Worm (Caenorhabditis elegans) whole organism, L1 larva: ENCODE results near the gene R02E4.3.

Experiments used
- jun-1 ChIP-seq: fragments of 150-350 bp; optimal IDR thresholded peaks from 2 replicates; lab custom pipeline; 2014; ENCODE audit warnings: missing biosample characterization, missing genetic modification reagents, missing genetic modification characterization
- nhr-237 ChIP-seq: fragments of 150-350 bp; optimal IDR thresholded peaks from 2 replicates; lab custom pipeline; 2014; ENCODE audit warnings: missing biosample characterization, missing genetic modification characterization

DNA sequence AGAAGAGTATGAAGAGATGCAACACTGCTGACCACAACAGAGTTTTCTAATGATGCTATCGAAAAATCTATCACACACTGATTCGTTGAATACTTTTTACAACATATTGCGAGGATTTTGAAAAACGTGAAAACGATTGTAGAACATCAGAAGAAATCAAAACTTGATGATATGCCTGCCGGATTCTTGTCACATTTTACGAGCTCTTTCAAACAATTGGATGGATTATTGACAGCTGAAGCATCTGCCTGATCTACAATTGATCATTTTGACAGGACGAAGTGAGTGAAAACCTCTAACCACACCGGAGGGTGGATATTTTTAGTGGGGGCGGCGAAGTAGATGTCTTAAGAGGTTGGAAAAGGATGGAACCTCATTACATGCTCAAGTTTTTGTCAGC lies 29.4 kb downstream of the R02E4.3 start:
- no peak for TF ChIP-seq nhr-237 (tag; lab: Kevin White, UChicago)
- no peak for TF ChIP-seq jun-1 (tag; lab: Kevin White, UChicago)
